Worm (Caenorhabditis elegans) whole organism, L3 larva: ENCODE data around the gene grl-23.

Experiments used
- ZK546.5 ChIP-seq: sonication (generic microtip); optimal IDR thresholded peaks from 2 replicates; lab custom pipeline; 2017; ENCODE audit warnings: missing biosample characterization, missing genetic modification characterization
- ceh-82 ChIP-seq: fragments of 150-350 bp; optimal IDR thresholded peaks from 2 replicates; lab custom pipeline; 2014; ENCODE audit warnings: missing biosample characterization, missing genetic modification characterization
- daf-12 ChIP-seq: fragments of 150-350 bp; optimal IDR thresholded peaks from 2 replicates; lab custom pipeline; 2014; ENCODE audit warnings: missing biosample characterization, missing genetic modification reagents, missing genetic modification characterization
- egl-27 ChIP-seq: sonication (generic microtip); optimal IDR thresholded peaks from 4 replicates; lab custom pipeline; 2017; ENCODE audit warnings: missing biosample characterization, missing genetic modification reagents, missing genetic modification characterization
- elt-1 ChIP-seq: fragments of 150-350 bp; optimal IDR thresholded peaks from 2 replicates; lab custom pipeline; 2014; ENCODE audit warnings: missing biosample characterization, missing genetic modification characterization
- elt-2 ChIP-seq: sonication (generic microtip); optimal IDR thresholded peaks from 2 replicates; lab custom pipeline; 2016; ENCODE audit warnings: missing genetic modification reagents, mild to moderate bottlenecking, missing genetic modification characterization, missing compliant biosample characterization
- elt-3 ChIP-seq, 3 experiments: fragments of 150-350 bp in 1 of 3; sonication (generic microtip) in 2 of 3; optimal IDR thresholded peaks; 2 replicates in 2 of 3; 4 replicates in 1 of 3; lab custom pipeline; 2014 to 2017; ENCODE audit warnings: missing biosample characterization in 3 of 3, missing genetic modification characterization in 3 of 3
- eor-1 ChIP-seq, 2 experiments: fragments of 150-350 bp; optimal IDR thresholded peaks; 2 replicates each; lab custom pipeline; 2014 to 2018; ENCODE audit warnings: missing biosample characterization in 2 of 2, missing genetic modification characterization in 2 of 2
- fkh-10 ChIP-seq: sonication (generic microtip); optimal IDR thresholded peaks from 2 replicates; lab custom pipeline; 2017; ENCODE audit warnings: missing biosample characterization, missing genetic modification reagents, missing genetic modification characterization
- fkh-2 ChIP-seq: fragments of 150-350 bp; optimal IDR thresholded peaks from 2 replicates; lab custom pipeline; 2014; ENCODE audit warnings: missing biosample characterization, missing genetic modification reagents, missing genetic modification characterization
- fos-1 ChIP-seq: fragments of 150-350 bp; optimal IDR thresholded peaks from 2 replicates; lab custom pipeline; 2014; ENCODE audit warnings: missing biosample characterization, missing genetic modification characterization
- lin-15B ChIP-seq: fragments of 150-350 bp; optimal IDR thresholded peaks from 2 replicates; lab custom pipeline; 2014; ENCODE audit warnings: missing biosample characterization, missing genetic modification characterization
- lin-39 ChIP-seq: fragments of 150-350 bp; optimal IDR thresholded peaks from 2 replicates; lab custom pipeline; 2018; ENCODE audit warnings: missing biosample characterization, missing genetic modification reagents, missing genetic modification characterization
- nfya-1 ChIP-seq: sonication (generic microtip); optimal IDR thresholded peaks from 2 replicates; lab custom pipeline; 2017; ENCODE audit warnings: missing genetic modification characterization, mild to moderate bottlenecking, missing compliant biosample characterization, antibody characterized with exemption, moderate library complexity; ENCODE audit not compliant: insufficient read depth
- nhr-11 ChIP-seq: fragments of 150-350 bp; optimal IDR thresholded peaks from 2 replicates; lab custom pipeline; 2014; ENCODE audit warnings: missing biosample characterization, missing genetic modification characterization
- nhr-12 ChIP-seq: fragments of 150-350 bp; optimal IDR thresholded peaks from 2 replicates; lab custom pipeline; 2014; ENCODE audit warnings: missing biosample characterization, missing genetic modification characterization
- nhr-23 ChIP-seq: fragments of 150-350 bp; optimal IDR thresholded peaks from 2 replicates; lab custom pipeline; 2014; ENCODE audit warnings: missing biosample characterization, missing genetic modification reagents, missing genetic modification characterization
- nhr-237 ChIP-seq: fragments of 150-350 bp; optimal IDR thresholded peaks from 2 replicates; lab custom pipeline; 2014; ENCODE audit warnings: missing biosample characterization, missing genetic modification characterization
- nhr-25 ChIP-seq: sonication (generic microtip); optimal IDR thresholded peaks from 2 replicates; lab custom pipeline; 2017; ENCODE audit warnings: missing biosample characterization, missing genetic modification characterization
- nhr-28 ChIP-seq: fragments of 150-350 bp; optimal IDR thresholded peaks from 2 replicates; lab custom pipeline; 2014; ENCODE audit warnings: missing biosample characterization, missing genetic modification characterization
- nhr-43 ChIP-seq: sonication (generic microtip); optimal IDR thresholded peaks from 2 replicates; lab custom pipeline; 2016; ENCODE audit warnings: mild to moderate bottlenecking, missing genetic modification characterization, missing compliant biosample characterization; ENCODE audit not compliant: poor library complexity, severe bottlenecking
- nhr-67 ChIP-seq: fragments of 150-350 bp; optimal IDR thresholded peaks from 2 replicates; lab custom pipeline; 2014; ENCODE audit warnings: missing biosample characterization, missing genetic modification characterization
- pha-4 ChIP-seq: fragments of 150-350 bp; optimal IDR thresholded peaks from 2 replicates; lab custom pipeline; 2014; ENCODE audit warnings: missing biosample characterization, missing genetic modification reagents, missing genetic modification characterization
- pqm-1 ChIP-seq: fragments of 150-350 bp; optimal IDR thresholded peaks from 2 replicates; lab custom pipeline; 2017; ENCODE audit warnings: missing biosample characterization, missing genetic modification characterization, inconsistent platforms
- snpc-4 ChIP-seq: fragments of 150-350 bp; optimal IDR thresholded peaks from 2 replicates; lab custom pipeline; 2014; ENCODE audit warnings: missing biosample characterization, missing genetic modification characterization
- tbx-2 ChIP-seq: sonication (generic microtip); optimal IDR thresholded peaks from 2 replicates; lab custom pipeline; 2016; ENCODE audit warnings: mild to moderate bottlenecking, missing genetic modification characterization, missing compliant biosample characterization
- unc-62 ChIP-seq: fragments of 150-350 bp; sonication (generic microtip); optimal IDR thresholded peaks from 4 replicates; lab custom pipeline; 2014; ENCODE audit warnings: missing biosample characterization, missing genetic modification reagents, missing genetic modification characterization
- zag-1 ChIP-seq: fragments of 150-350 bp; optimal IDR thresholded peaks from 2 replicates; lab custom pipeline; 2014; ENCODE audit warnings: missing biosample characterization, missing genetic modification characterization
- ztf-11 ChIP-seq: fragments of 150-350 bp; optimal IDR thresholded peaks from 2 replicates; lab custom pipeline; 2014; ENCODE audit warnings: missing biosample characterization, missing genetic modification characterization

grl-23 gene

DNA sequence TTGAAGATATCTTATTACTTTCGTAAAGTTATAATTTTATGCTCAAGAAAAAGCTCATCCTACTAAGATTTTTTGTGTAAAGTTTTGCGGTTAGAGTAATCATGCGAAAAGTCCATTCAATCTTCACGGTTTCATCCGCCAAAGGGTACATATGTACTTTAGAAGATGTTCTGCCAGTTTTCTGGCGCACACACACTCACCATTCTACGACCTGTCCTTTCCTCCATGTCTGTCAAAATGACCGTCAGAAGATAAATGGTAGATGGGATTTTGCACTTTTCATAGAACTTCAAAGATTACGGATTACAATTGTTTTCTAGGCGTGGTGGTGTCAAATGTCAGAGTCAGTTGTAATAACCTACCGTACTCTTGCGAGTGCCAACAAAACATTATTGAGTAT lies 39.2 kb downstream of the grl-23 start:
- peak; percentile 81 for TF ChIP-seq nhr-23 (tag; lab: Kevin White, UChicago)
- no peak for TF ChIP-seq ceh-82 (tag; lab: Kevin White, UChicago)
- TF ChIP-seq elt-1 (tag; lab: Kevin White, UChicago): peak; percentile 59
- TF ChIP-seq daf-12 (tag; lab: Kevin White, UChicago): peak; percentile 57
- TF ChIP-seq lin-39: no peak
- TF ChIP-seq nhr-25: peak; percentile 84
- TF ChIP-seq unc-62 (GFP tag; lab: Kevin White, UChicago): peak; percentile 68

DNA sequence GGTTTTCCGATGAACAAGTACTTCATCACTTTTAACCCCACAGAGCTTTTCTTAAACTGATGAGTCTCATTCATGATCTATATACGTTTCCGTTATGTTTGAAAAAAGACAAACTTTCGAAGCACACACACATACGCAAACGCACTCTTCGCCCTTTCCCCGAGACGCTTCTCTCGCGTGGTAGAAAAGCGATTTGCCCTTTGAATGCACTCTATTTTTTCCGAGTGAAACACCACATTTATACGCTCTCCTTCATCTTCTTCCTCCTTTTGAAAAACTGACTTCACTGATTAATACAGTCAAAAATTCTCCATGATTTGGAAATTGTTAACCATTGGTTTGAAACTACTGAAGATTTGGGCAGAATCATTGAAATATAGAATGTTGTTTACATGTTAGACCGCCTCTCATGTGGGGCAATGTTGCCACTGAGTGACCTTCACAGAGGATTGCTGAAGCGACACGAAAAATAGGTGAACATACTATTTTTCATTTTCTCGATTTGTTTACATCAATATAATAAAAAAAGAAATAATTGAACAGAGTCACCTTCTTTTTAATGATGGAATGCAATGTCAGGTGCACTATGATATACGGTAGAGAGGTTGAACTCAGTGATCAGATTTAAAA lies 40.2 kb downstream of the grl-23 start:
- peak; percentile 16 for TF ChIP-seq nfya-1 (tag; lab: Kevin White, UChicago)
- TF ChIP-seq ZK546.5: no peak
- no peak for TF ChIP-seq eor-1 (tag; optimal IDR thresholded peaks at IDR 0.05; lab: Kevin White, UChicago)
- TF ChIP-seq ceh-82 (tag; lab: Kevin White, UChicago): no peak
- no peak for TF ChIP-seq nhr-11 (tag; lab: Kevin White, UChicago)
- TF ChIP-seq fkh-10 (GFP tag; lab: Kevin White, UChicago): no peak
- TF ChIP-seq nhr-28 (tag; lab: Kevin White, UChicago): no peak
- TF ChIP-seq zag-1 (tag; lab: Kevin White, UChicago): no peak
- no peak for TF ChIP-seq nhr-12 (tag; lab: Kevin White, UChicago)
- no peak for TF ChIP-seq lin-15B (tag; lab: Kevin White, UChicago)
- TF ChIP-seq fos-1 (tag; lab: Kevin White, UChicago): no peak
- no peak for TF ChIP-seq tbx-2 (tag; lab: Kevin White, UChicago)
- no peak for TF ChIP-seq fkh-2
- TF ChIP-seq nhr-25: peak; percentile 31
- TF ChIP-seq nhr-23 (tag; lab: Kevin White, UChicago): peak; percentile 43
- no peak for TF ChIP-seq ztf-11 (tag; lab: Kevin White, UChicago)
- TF ChIP-seq lin-39: peak; percentile 57
- TF ChIP-seq nhr-43 (tag; lab: Kevin White, UChicago): no peak

DNA sequence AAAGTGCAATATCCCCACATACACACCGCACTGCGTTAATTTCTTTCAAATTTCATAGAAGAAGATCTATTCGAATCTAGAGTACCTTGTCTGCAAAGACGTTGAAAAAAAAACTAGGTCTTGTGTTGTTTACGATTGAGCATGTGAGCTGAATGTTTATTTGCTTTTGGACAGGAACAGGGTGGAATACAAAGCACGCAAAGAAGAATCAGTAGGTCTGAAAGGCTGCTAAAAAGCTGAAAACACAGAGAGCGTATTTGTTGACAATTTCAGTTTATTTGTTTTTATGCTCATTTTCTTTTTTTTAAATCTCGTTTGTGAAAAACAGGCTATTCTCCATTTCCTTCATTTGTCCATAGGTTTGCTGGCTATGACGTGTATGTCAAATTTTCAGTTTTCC lies 41.8 kb downstream of the grl-23 start:
- TF ChIP-seq pha-4 (tag; lab: Kevin White, UChicago): peak; percentile 26
- no peak for TF ChIP-seq daf-12 (tag; lab: Kevin White, UChicago)
- TF ChIP-seq egl-27 (tag; lab: Kevin White, UChicago): no peak
- no peak for TF ChIP-seq zag-1 (tag; lab: Kevin White, UChicago)

DNA sequence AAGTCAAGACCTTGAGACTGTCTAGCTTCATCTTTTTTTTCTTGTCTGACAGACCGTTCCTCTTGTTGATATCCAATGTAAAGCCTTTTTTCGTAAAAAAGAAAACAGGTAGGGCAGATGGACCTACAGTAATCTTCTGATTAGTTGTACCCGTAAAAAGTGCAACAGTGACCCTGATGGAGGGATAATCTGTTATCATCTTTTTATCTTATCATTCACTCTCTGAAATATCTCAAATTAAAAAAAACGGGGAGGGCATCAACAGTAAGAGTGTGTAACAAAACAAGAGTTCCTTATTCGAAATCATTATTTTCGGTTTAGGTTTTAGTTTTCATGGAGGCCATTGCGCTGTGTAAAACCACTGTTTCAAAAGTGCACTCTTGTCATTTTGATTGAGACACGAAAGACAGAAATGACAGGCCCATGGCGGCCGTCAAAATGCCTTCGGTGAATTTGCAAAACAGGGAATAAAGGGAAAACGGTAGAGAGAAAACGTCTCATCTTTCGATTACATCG lies 43.0 kb downstream of the grl-23 start:
- no peak for TF ChIP-seq ztf-11 (tag; lab: Kevin White, UChicago)
- TF ChIP-seq nhr-43 (tag; lab: Kevin White, UChicago): peak; percentile 55
- no peak for TF ChIP-seq snpc-4 (tag; lab: Kevin White, UChicago)
- peak; percentile 88 for TF ChIP-seq unc-62 (GFP tag; lab: Kevin White, UChicago)
- TF ChIP-seq ZK546.5: no peak
- no peak for TF ChIP-seq fkh-2
- peak; percentile 25 for TF ChIP-seq elt-1 (tag; lab: Kevin White, UChicago)
- peak; percentile 30 for TF ChIP-seq nfya-1 (tag; lab: Kevin White, UChicago)
- TF ChIP-seq nhr-25: peak; percentile 81
- TF ChIP-seq elt-3 (tag; optimal IDR thresholded peaks at IDR 0.05; lab: Kevin White, UChicago): peak; percentile 40 to 97 (median 51)
- TF ChIP-seq daf-12 (tag; lab: Kevin White, UChicago): peak; percentile 26

DNA sequence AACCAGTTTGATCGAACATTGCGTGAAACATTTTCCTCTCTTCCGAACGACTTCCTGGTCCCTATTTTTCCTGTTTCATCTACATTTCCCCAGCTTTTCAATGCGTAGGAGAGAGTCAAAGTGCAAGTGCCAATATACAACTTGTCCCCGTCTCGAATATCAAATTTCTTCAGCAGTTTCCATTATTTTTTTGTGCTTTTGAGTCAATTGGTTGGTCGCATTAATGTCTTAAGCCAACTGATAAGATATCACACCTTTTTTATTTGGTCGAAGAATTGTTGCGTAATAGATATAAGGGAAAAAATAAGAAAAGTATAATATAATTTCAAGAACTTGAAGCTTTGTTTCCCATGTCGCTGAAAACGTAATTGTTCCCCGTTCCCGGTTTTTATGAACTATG lies 44.3 kb downstream of the grl-23 start:
- no peak for TF ChIP-seq nhr-23 (tag; lab: Kevin White, UChicago)
- TF ChIP-seq pqm-1 (tag; lab: Kevin White, UChicago): peak; percentile 44
- TF ChIP-seq nhr-12 (tag; lab: Kevin White, UChicago): no peak
- no peak for TF ChIP-seq nhr-67 (tag; lab: Kevin White, UChicago)
- no peak for TF ChIP-seq elt-1 (tag; lab: Kevin White, UChicago)
- TF ChIP-seq elt-2: peak; percentile 66
- no peak for TF ChIP-seq nhr-237 (tag; lab: Kevin White, UChicago)
